Fruit fly (Drosophila melanogaster) whole organism, embryonic: ENCODE data around the gene Cpr5C.
A peak's percentile ranks its signal among the peaks of the same experiment; 100 is the strongest.

Source experiments
- Abd-B ChIP-seq: fragments of 200-800 bp; sonication (Bioruptor generic); optimal IDR thresholded peaks from 2 replicates; lab custom pipeline; 2018; ENCODE audit warnings: missing biosample characterization, mild to moderate bottlenecking, missing genetic modification characterization, moderate library complexity
- CG10267 ChIP-seq: fragments of 200-800 bp; sonication (Bioruptor generic); optimal IDR thresholded peaks from 2 replicates; lab custom pipeline; 2018; ENCODE audit warnings: missing biosample characterization, mild to moderate bottlenecking, missing genetic modification characterization, moderate library complexity
- CG10654 ChIP-seq: fragments of 200-800 bp; sonication (Bioruptor generic); optimal IDR thresholded peaks from 2 replicates; lab custom pipeline; 2016; ENCODE audit warnings: missing biosample characterization, missing genetic modification characterization
- CG11398 ChIP-seq: fragments of 200-800 bp; sonication (Bioruptor generic); optimal IDR thresholded peaks from 2 replicates; lab custom pipeline; 2016; ENCODE audit warnings: missing biosample characterization, missing genetic modification characterization
- CG11695 ChIP-seq: fragments of 200-800 bp; sonication (Bioruptor generic); IDR thresholded peaks from 3 replicates; pipeline ENCODE4 v1.3.6; 2022; ENCODE audit warnings: missing biosample characterization, missing genetic modification characterization
- CG1233 ChIP-seq: fragments of 200-800 bp; sonication (Bioruptor generic); optimal IDR thresholded peaks from 4 replicates; lab custom pipeline; 2018; ENCODE audit warnings: missing biosample characterization, mild to moderate bottlenecking, missing genetic modification characterization
- CG12391 ChIP-seq: fragments of 200-800 bp; sonication (Bioruptor generic); optimal IDR thresholded peaks from 3 replicates; lab custom pipeline; 2018; ENCODE audit warnings: missing biosample characterization, mild to moderate bottlenecking, missing genetic modification characterization, moderate library complexity
- CG17328 ChIP-seq: fragments of 200-800 bp; sonication (Bioruptor generic); IDR thresholded peaks from 2 replicates; pipeline ENCODE4 v1.3.6; 2022; ENCODE audit warnings: missing biosample characterization, missing genetic modification characterization
- CG17359 ChIP-seq: fragments of 200-800 bp; sonication (Bioruptor generic); optimal IDR thresholded peaks from 3 replicates; lab custom pipeline; 2018; ENCODE audit warnings: missing biosample characterization, mild to moderate bottlenecking, missing genetic modification characterization, moderate library complexity
- CG1832 ChIP-seq: fragments of 200-800 bp; sonication (Bioruptor generic); optimal IDR thresholded peaks from 2 replicates; lab custom pipeline; 2017; ENCODE audit warnings: missing biosample characterization, mild to moderate bottlenecking, missing genetic modification characterization, inconsistent platforms
- CG18619 ChIP-seq: fragments of 200-800 bp; sonication (Bioruptor generic); optimal IDR thresholded peaks from 3 replicates; lab custom pipeline; 2017; ENCODE audit warnings: missing biosample characterization, mild to moderate bottlenecking, missing genetic modification characterization
- CG2712 ChIP-seq: fragments of 200-800 bp; optimal IDR thresholded peaks from 3 replicates; lab custom pipeline; 2019; ENCODE audit warnings: missing biosample characterization, mild to moderate bottlenecking, missing genetic modification characterization, moderate library complexity
- CG31365 ChIP-seq: fragments of 200-800 bp; sonication (Bioruptor generic); optimal IDR thresholded peaks from 2 replicates; lab custom pipeline; 2018; ENCODE audit warnings: missing biosample characterization, mild to moderate bottlenecking, missing genetic modification characterization
- CG3163 ChIP-seq: fragments of 200-800 bp; sonication (Bioruptor generic); optimal IDR thresholded peaks from 3 replicates; lab custom pipeline; 2016; ENCODE audit warnings: missing biosample characterization, missing genetic modification characterization
- CG3281 ChIP-seq: fragments of 200-800 bp; sonication (Bioruptor generic); optimal IDR thresholded peaks from 3 replicates; lab custom pipeline; 2017; ENCODE audit warnings: missing biosample characterization, mild to moderate bottlenecking, missing genetic modification characterization
- CG34422 ChIP-seq: fragments of 200-800 bp; sonication (Bioruptor generic); IDR thresholded peaks from 3 replicates; pipeline ENCODE4 v1.3.6; 2022; ENCODE audit warnings: missing biosample characterization, missing genetic modification characterization
- CG3726 ChIP-seq: fragments of 200-800 bp; sonication (Bioruptor generic); IDR thresholded peaks from 3 replicates; pipeline ENCODE4, ENCODE4 v1.3.6; 2022; ENCODE audit warnings: missing biosample characterization, missing genetic modification characterization
- CG42726 ChIP-seq: fragments of 200-800 bp; sonication (Bioruptor generic); IDR thresholded peaks from 2 replicates; pipeline ENCODE4 v1.3.6; 2022; ENCODE audit warnings: missing biosample characterization, missing genetic modification characterization; ENCODE audit not compliant: partially characterized antibody
- CG4707 ChIP-seq: fragments of 200-800 bp; sonication (Bioruptor generic); optimal IDR thresholded peaks from 2 replicates; lab custom pipeline; 2018; ENCODE audit warnings: missing biosample characterization, mild to moderate bottlenecking, missing genetic modification characterization, moderate library complexity
- CG6791 ChIP-seq: fragments of 200-800 bp; sonication (Bioruptor generic); IDR thresholded peaks from 3 replicates; pipeline ENCODE4 v1.3.6; 2022; ENCODE audit warnings: missing biosample characterization, missing genetic modification characterization; ENCODE audit not compliant: partially characterized antibody
- CG6813 ChIP-seq: fragments of 200-800 bp; sonication (Bioruptor generic); optimal IDR thresholded peaks from 2 replicates; lab custom pipeline; 2017; ENCODE audit warnings: missing biosample characterization, missing genetic modification characterization, mild to moderate bottlenecking, moderate library complexity, missing genetic modification reagents
- CG7357 ChIP-seq: fragments of 200-800 bp; sonication (Bioruptor generic); IDR thresholded peaks from 3 replicates; pipeline ENCODE4 v1.3.6; 2022; ENCODE audit warnings: missing biosample characterization, missing genetic modification characterization
- Doc2 ChIP-seq: fragments of 200-800 bp; sonication (Bioruptor generic); IDR thresholded peaks from 2 replicates; pipeline ENCODE4 v1.3.6; 2022; ENCODE audit warnings: missing biosample characterization, missing genetic modification characterization
- Drgx ChIP-seq: fragments of 200-800 bp; sonication (Bioruptor generic); IDR thresholded peaks from 2 replicates; pipeline ENCODE4 v1.3.6; 2022; ENCODE audit warnings: missing biosample characterization, missing genetic modification characterization
- HHEX ChIP-seq: fragments of 200-800 bp; sonication (Bioruptor generic); optimal IDR thresholded peaks from 3 replicates; lab custom pipeline; 2017; ENCODE audit warnings: missing biosample characterization, mild to moderate bottlenecking, missing genetic modification characterization, missing genetic modification reagents
- HmgZ ChIP-seq: fragments of 200-800 bp; sonication (Bioruptor generic); optimal IDR thresholded peaks from 2 replicates; lab custom pipeline; 2018; ENCODE audit warnings: missing biosample characterization, mild to moderate bottlenecking, missing genetic modification characterization
- Hr39 ChIP-seq: fragments of >200 bp; optimal IDR thresholded peaks from 2 replicates; lab custom pipeline; 2017
- Hr78 ChIP-seq, 2 experiments: fragments of 200-800 bp in 1 of 2; fragments of >200 bp in 1 of 2; sonication (Bioruptor generic) in 1 of 2; optimal IDR thresholded peaks; 2 replicates each; lab custom pipeline; 2017 to 2019; ENCODE audit warnings: missing biosample characterization in 2 of 2, missing genetic modification characterization in 2 of 2, mild to moderate bottlenecking in 1 of 2, moderate library complexity in 1 of 2
- Lhr ChIP-seq: fragments of 200-800 bp; sonication (Bioruptor generic); optimal IDR thresholded peaks from 3 replicates; lab custom pipeline; 2017; ENCODE audit warnings: mild to moderate bottlenecking, missing biosample characterization, missing genetic modification reagents, missing genetic modification characterization
- MBD-R2 ChIP-seq: fragments of 200-800 bp; sonication (Bioruptor generic); IDR thresholded peaks from 2 replicates; pipeline ENCODE4 v1.3.6; 2022; ENCODE audit warnings: missing biosample characterization, missing genetic modification characterization
- Myb ChIP-seq: fragments of 200-800 bp; sonication (Bioruptor generic); optimal IDR thresholded peaks from 2 replicates; lab custom pipeline; 2016; ENCODE audit warnings: missing biosample characterization, missing genetic modification characterization
- NC2α ChIP-seq: fragments of 200-800 bp; sonication (Bioruptor generic); optimal IDR thresholded peaks from 2 replicates; lab custom pipeline; 2016; ENCODE audit warnings: missing biosample characterization, missing genetic modification characterization
- Nf-YB ChIP-seq: fragments of 200-800 bp; sonication (Bioruptor generic); optimal IDR thresholded peaks from 3 replicates; lab custom pipeline; 2019; ENCODE audit warnings: missing biosample characterization, mild to moderate bottlenecking, missing genetic modification characterization, moderate library complexity
- Optix ChIP-seq: fragments of 200-800 bp; sonication (Bioruptor generic); IDR thresholded peaks from 3 replicates; pipeline ENCODE4 v1.3.6; 2022; ENCODE audit warnings: missing biosample characterization, missing genetic modification characterization
- Side ChIP-seq: fragments of 200-800 bp; sonication (Bioruptor generic); optimal IDR thresholded peaks from 2 replicates; lab custom pipeline; 2016; ENCODE audit warnings: missing biosample characterization, missing genetic modification characterization
- amos ChIP-seq: fragments of 200-800 bp; sonication (Bioruptor generic); IDR thresholded peaks from 2 replicates; pipeline ENCODE4 v1.3.6; 2022; ENCODE audit warnings: missing biosample characterization, missing genetic modification characterization; ENCODE audit not compliant: partially characterized antibody
- br ChIP-seq: fragments of >200 bp; optimal IDR thresholded peaks from 2 replicates; lab custom pipeline; 2017
- da ChIP-seq: fragments of 200-800 bp; sonication (Bioruptor generic); optimal IDR thresholded peaks from 2 replicates; lab custom pipeline; 2016; ENCODE audit warnings: missing biosample characterization, missing genetic modification characterization
- disco-r ChIP-seq: fragments of 200-800 bp; sonication (Bioruptor generic); optimal IDR thresholded peaks from 2 replicates; lab custom pipeline; 2016; ENCODE audit warnings: missing biosample characterization, missing genetic modification characterization
- dm ChIP-seq: fragments of 200-800 bp; sonication (Bioruptor generic); optimal IDR thresholded peaks from 3 replicates; lab custom pipeline; 2016; ENCODE audit warnings: missing biosample characterization, missing genetic modification characterization
- gcm ChIP-seq: fragments of 200-800 bp; sonication (Bioruptor generic); optimal IDR thresholded peaks from 2 replicates; lab custom pipeline; 2019; ENCODE audit warnings: missing biosample characterization, mild to moderate bottlenecking, missing genetic modification characterization, moderate library complexity
- luna ChIP-seq: fragments of 200-800 bp; sonication (Bioruptor generic); optimal IDR thresholded peaks from 2 replicates; lab custom pipeline; 2016; ENCODE audit warnings: missing biosample characterization, missing genetic modification characterization
- p53 ChIP-seq: fragments of 200-800 bp; sonication (Bioruptor generic); optimal IDR thresholded peaks from 2 replicates; lab custom pipeline; 2016; ENCODE audit warnings: missing biosample characterization, missing genetic modification characterization
- pan ChIP-seq, 4 experiments: fragments of >200 bp in 3 of 4; fragments of 200-800 bp in 1 of 4; sonication (Bioruptor generic) in 1 of 4; optimal IDR thresholded peaks in 3 of 4; IDR thresholded peaks in 1 of 4; 2 replicates each; pipeline versions ENCODE4 v1.3.6 to Lab custom; 2017 to 2022; ENCODE audit warnings: missing biosample characterization in 2 of 4, missing genetic modification characterization in 2 of 4, mixed read lengths in 1 of 4
- sisA ChIP-seq: fragments of 200-800 bp; sonication (Bioruptor generic); IDR thresholded peaks from 2 replicates; pipeline ENCODE4 v1.3.6; 2022; ENCODE audit warnings: missing biosample characterization, missing genetic modification characterization
- so ChIP-seq: fragments of 200-800 bp; sonication (Bioruptor generic); IDR thresholded peaks from 3 replicates; pipeline ENCODE4 v1.3.6; 2022; ENCODE audit warnings: missing biosample characterization, missing genetic modification characterization
- tup ChIP-seq: fragments of 200-800 bp; sonication (Bioruptor generic); optimal IDR thresholded peaks from 2 replicates; lab custom pipeline; 2016; ENCODE audit warnings: missing biosample characterization, mild to moderate bottlenecking, missing genetic modification characterization, moderate library complexity
- yki ChIP-seq: fragments of >200 bp; optimal IDR thresholded peaks from 3 replicates; lab custom pipeline; 2018
- z ChIP-seq: fragments of 200-800 bp; sonication (Bioruptor generic); IDR thresholded peaks from 3 replicates; pipeline ENCODE4 v1.3.6; 2022; ENCODE audit warnings: missing biosample characterization, missing genetic modification characterization
- zf30C ChIP-seq: fragments of 200-800 bp; sonication (Bioruptor generic); optimal IDR thresholded peaks from 3 replicates; lab custom pipeline; 2018; ENCODE audit warnings: missing biosample characterization, mild to moderate bottlenecking, missing genetic modification characterization

Cpr5C gene

dm6 chrX:5783260-5784040 is 21.0 kb upstream of the Cpr5C start (continued):
- TF ChIP-seq CG42726 (GFP tag; lab: Robert Waterston, UW) (no peak), CG10267 (tag; lab: Kevin White, UChicago) (peak; percentile 26), CG34422 (GFP tag; lab: Robert Waterston, UW) (no peak), HHEX (GFP tag; lab: Kevin White, UChicago) (peak; percentile 8), br (no peak), CG3163 (GFP tag; lab: Kevin White, UChicago) (no peak), Nf-YB (GFP tag; lab: Kevin White, UChicago) (no peak), CG11398 (GFP tag; lab: Kevin White, UChicago) (no peak), sisA (GFP tag; lab: Robert Waterston, UW) (peak; percentile 49), CG31365 (no peak), Optix (GFP tag; lab: Robert Waterston, UW) (no peak), dm (GFP tag; lab: Kevin White, UChicago) (no peak), da (GFP tag; lab: Kevin White, UChicago) (no peak), CG17328 (GFP tag; lab: Robert Waterston, UW) (0 out of 2 replicates have a peak, but pooled peaks have one; percentile 34), yki (no peak), Drgx (GFP tag; lab: Robert Waterston, UW) (peak; percentile 75), disco-r (GFP tag; lab: Kevin White, UChicago) (no peak), CG1832 (GFP tag; lab: Kevin White, UChicago) (no peak), p53 (GFP tag; lab: Kevin White, UChicago) (no peak), CG6813 (GFP tag; lab: Kevin White, UChicago) (peak; percentile 2), CG11695 (peak; percentile 15; the same call in 1 of the 3 replicates), luna (GFP tag; lab: Kevin White, UChicago) (no peak), amos (GFP tag; lab: Robert Waterston, UW) (no peak), Lhr (no peak), so (GFP tag; lab: Robert Waterston, UW) (peak; percentile 47; the same call in 1 of the 3 replicates), CG7357 (no peak), CG1233 (peak; percentile 6), CG3281 (GFP tag; lab: Kevin White, UChicago) (no peak), pan (optimal IDR thresholded peaks at IDR 0.05; lab: Kevin White, UChicago) (no peak), pan (GFP tag; optimal IDR thresholded peaks at IDR 0.05 in 1 of 2, IDR thresholded peaks at IDR 0.05 in 1 of 2) (peak in 1 of 2 experiments; percentile 37), CG10654 (no peak), tup (GFP tag; lab: Kevin White, UChicago) (no peak), HmgZ (tag; lab: Kevin White, UChicago) (no peak), Hr39 (lab: Kevin White, UChicago) (no peak), gcm (peak; percentile 2), z (GFP tag; lab: Robert Waterston, UW) (no peak), CG3726 (GFP tag; lab: Robert Waterston, UW) (no peak), CG17359 (tag; lab: Kevin White, UChicago) (peak; percentile 64), Abd-B (peak; percentile 20), CG4707 (GFP tag; lab: Kevin White, UChicago) (peak; percentile 75), CG6791 (no peak), Hr78 (GFP tag; optimal IDR thresholded peaks at IDR 0.05; lab: Kevin White, UChicago) (peak in 1 of 2 experiments; percentile 6), Doc2 (GFP tag; lab: Robert Waterston, UW) (no peak), NC2α (no peak), Side (GFP tag; lab: Kevin White, UChicago) (no peak), CG12391 (peak; percentile 45), CG2712 (tag; lab: Kevin White, UChicago) (peak; percentile 40), Myb (GFP tag; lab: Kevin White, UChicago) (no peak), MBD-R2 (GFP tag; lab: Robert Waterston, UW) (no peak), zf30C (GFP tag; lab: Kevin White, UChicago) (no peak), CG18619 (GFP tag; lab: Kevin White, UChicago) (no peak)
